Fruit fly (Drosophila melanogaster) S2 (cell line): ENCODE data around the gene sick.

Experiments used
- CG8478 ChIP-seq: fragments of >200 bp; optimal IDR thresholded peaks from 2 replicates; lab custom pipeline; 2018
- CTCF ChIP-seq, 2 experiments: fragments of >200 bp; optimal IDR thresholded peaks; 2 replicates each; lab custom pipeline; 2018

Gene sick

DNA sequence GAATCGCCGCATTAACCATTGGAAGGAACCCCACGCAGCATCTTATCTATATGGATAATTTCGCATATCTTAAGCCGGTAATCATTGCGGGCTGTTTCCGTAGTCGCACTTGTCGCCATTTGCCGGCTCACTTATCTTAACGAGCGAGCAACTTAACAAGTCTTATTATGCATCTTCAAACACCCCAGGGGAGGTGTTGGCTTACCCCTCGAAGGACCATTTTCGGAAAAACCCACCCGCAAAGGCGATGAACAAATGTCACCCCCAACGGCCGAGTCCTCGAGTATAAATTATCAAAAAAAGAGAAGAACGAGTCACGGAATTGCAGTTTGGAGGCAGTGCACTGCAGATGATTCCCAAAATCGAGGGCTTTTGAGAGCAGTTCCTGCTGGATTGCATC lies 33.2 kb downstream of the sick start:
- TF ChIP-seq CTCF (optimal IDR thresholded peaks at IDR 0.05; lab: Kevin White, UChicago) (no peak), CG8478 (lab: Kevin White, UChicago) (no peak)

DNA sequence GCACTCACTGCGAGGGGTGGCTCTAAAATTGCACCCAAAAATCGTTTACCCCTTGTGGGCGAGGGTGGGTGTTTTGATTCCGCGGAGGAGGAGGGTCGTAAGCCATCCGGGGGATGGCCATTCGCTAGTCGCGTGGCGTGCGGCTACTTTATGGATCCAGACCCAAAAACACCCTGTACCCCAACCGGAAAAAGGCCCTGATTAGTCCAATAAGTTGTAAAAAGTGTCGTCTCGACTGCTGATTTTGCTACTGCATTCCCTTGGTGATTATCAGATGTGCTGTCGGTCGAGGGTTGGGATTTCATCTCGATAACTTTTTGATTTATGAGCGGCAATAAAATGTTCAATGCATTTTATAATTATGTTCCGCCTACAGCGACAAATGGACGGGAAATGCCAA lies 35.2 kb downstream of the sick start:
- TF ChIP-seq CTCF (optimal IDR thresholded peaks at IDR 0.05; lab: Kevin White, UChicago) (no peak), CG8478 (lab: Kevin White, UChicago) (no peak)

DNA sequence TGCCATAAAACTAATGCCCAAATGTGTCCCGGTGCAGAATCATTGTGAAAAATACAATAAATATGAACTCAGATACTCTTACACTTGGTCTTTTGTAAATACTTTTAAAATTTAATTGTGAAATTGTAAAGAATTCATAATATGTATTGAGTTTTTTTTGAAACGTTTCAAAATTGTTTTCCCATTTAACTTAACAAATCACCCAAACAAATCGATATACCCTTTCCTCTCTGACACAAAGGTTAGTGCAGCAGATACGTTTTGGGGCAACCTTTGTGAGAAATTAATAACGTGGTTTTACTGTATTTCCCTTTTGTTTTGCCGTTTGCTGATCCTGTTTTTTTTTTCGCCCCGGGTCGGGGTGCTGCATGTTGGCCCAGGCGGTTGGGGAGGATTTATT lies 39.0 kb downstream of the sick start:
- TF ChIP-seq CG8478 (lab: Kevin White, UChicago) (no peak), CTCF (optimal IDR thresholded peaks at IDR 0.05; lab: Kevin White, UChicago) (no peak)

DNA sequence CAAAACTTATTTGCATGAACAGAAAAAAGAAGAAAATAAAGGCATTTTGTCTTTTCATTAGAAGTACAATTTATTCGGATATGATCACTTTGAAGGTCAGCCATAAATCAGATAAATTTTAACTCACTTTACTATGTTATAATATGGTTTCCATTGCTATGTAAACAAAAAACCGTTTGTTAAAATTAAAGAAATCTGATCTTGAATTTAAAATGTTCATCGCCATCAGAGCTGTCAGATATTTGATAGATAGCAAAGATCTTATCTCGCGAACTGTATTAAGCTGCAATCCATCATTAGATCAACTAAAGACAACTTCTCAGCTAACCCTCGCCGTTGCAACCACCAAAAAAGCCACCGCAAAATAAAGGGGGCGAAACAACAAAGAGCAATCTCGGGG lies 40.1 kb downstream of the sick start:
- TF ChIP-seq CG8478 (lab: Kevin White, UChicago): no peak
- TF ChIP-seq CTCF (optimal IDR thresholded peaks at IDR 0.05; lab: Kevin White, UChicago): no peak

DNA sequence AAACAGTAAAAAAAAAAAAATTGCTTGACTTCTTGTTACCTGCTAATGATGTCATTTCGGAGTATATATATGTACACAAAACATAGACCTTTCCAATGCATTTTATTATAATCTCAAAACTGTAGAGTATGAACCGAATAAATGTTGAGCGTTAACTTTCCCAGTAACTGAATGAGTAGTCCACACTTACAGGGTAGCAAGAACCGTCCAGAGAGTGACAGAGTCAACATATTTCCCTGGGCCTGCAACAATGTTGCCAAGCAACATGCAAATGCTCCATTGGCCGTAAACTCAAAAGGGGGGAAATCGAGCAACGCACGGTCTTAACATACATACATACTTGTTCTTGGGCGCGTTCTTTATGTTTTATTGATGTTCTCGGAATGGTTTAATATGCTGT lies 50.1 kb downstream of the sick start:
- TF ChIP-seq CTCF (optimal IDR thresholded peaks at IDR 0.05; lab: Kevin White, UChicago) (no peak), CG8478 (lab: Kevin White, UChicago) (no peak)

DNA sequence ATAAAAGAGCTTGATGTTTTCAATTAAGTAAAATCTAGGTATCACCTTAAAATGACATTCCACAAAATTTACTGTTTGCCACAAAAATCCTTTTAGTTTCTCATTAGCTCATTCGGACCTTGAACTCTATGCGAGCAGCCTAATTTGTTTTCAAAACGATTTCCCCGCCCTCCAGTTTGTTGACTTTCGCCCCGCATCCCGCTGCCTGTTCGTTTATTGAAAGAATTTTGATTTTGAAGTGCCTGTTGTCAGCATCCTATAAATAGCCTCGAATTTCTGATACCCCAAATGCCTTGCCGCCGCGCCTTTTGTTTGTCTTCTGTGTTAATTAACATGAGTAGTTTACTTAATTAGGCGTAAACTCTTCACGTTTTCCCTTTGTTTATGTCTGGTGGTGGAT lies 51.4 kb downstream of the sick start:
- TF ChIP-seq CTCF (optimal IDR thresholded peaks at IDR 0.05; lab: Kevin White, UChicago) (no peak), CG8478 (lab: Kevin White, UChicago) (no peak)

DNA sequence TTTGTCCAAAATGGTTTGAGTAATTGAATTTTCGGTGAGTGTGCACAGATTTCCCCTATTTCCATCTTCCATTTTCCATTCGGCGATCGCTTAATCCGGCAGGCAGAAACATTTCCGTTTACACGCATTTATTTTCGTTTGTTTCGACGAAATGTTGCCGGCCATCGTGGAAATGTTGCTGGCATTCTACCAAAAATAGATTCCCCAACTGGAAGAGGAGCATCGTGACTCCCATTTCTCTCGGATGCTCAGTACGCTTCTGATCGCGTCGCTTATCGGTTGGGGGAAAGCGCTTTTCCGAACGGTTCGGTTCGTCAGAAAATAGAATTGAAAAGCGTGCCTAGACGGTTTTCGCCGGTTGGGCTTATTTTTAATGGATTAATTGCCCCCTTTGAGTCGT lies 53.6 kb downstream of the sick start:
- TF ChIP-seq CTCF (optimal IDR thresholded peaks at IDR 0.05; lab: Kevin White, UChicago): no peak
- TF ChIP-seq CG8478 (lab: Kevin White, UChicago): no peak

DNA sequence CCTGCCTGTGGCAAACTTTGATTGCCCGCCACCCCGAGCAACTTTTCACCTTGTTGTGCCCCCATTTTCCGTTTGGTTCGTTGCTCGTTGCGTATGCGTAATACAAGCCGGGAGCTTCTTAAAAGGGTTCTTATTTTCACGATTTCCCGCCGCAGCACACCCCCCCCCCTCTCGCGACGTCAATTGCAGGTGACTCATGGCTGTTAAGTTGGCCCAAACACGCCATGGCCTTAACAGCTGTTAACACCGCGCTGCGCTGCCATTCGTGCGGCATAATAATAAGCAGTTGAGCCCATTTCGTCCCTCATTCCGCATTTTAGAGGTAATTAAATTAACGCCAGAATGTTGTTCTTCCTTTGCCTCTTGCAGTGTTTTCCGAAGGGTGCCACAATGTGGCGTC lies 54.8 kb downstream of the sick start:
- no peak for TF ChIP-seq CTCF (optimal IDR thresholded peaks at IDR 0.05; lab: Kevin White, UChicago)
- TF ChIP-seq CG8478 (lab: Kevin White, UChicago): no peak

DNA sequence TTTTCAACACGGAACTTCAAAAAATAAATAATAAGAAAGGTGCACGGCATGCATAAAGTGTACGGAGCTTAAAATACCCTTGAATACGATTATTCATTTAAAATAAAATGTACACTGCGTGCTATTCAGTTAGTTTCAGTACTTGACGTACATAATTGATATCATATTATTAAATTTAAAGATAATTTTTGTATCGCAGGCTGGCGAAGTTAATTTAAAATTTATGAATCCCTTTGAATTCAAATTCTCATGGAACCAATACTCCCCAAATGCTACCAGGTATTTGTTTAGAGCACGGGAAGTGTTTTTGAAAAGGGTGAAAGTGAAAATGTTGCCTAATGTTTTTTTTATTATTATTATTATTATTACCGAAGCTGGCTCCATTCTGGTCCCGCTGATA lies 59.1 kb downstream of the sick start:
- no peak for TF ChIP-seq CTCF (optimal IDR thresholded peaks at IDR 0.05; lab: Kevin White, UChicago)
- no peak for TF ChIP-seq CG8478 (lab: Kevin White, UChicago)

DNA sequence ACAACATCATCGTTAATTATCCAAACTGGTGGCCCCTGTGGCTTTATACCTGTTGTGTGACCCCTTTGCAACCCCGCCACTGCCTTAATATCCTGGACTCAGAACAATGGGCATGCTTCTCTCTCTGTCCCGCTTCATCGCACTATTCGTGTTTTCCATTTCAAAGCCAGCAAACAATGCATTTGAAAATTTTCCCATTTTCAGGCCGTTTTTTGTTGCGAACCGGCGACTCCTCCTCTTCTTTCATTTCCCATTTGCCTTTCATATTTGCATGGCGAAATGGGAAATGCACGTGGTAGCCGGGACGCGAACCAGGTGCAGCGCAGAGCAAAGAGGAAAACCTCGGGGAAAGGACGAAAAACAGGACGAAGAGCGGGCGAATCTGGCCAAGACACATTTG lies 63.6 kb downstream of the sick start:
- TF ChIP-seq CTCF (optimal IDR thresholded peaks at IDR 0.05; lab: Kevin White, UChicago): no peak
- TF ChIP-seq CG8478 (lab: Kevin White, UChicago): no peak

DNA sequence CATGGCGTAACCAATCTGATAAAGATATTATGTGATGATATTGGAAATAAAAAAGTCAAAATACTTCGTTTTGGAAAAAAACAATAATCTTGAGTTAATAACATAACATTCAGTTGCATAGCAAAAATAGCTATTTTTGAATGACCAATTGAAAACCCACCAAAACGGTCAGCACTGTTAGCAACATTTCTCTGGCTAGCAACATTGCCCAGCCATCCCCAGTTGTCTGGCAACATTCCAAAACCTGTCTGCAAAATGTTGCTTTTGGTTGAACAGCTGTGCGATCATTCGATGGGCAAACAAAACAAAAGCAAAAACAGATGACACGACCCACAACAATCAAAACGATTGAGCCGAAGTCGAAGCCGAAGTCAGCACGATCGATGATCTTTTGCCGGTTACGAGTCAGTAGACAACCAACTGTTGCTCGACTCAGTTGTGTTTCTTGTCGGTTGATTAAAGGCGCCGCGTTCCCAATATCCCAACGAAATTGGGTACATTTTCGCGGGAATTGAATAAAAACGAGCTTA lies 69.4 kb downstream of the sick start:
- no peak for TF ChIP-seq CTCF (optimal IDR thresholded peaks at IDR 0.05; lab: Kevin White, UChicago)
- no peak for TF ChIP-seq CG8478 (lab: Kevin White, UChicago)

DNA sequence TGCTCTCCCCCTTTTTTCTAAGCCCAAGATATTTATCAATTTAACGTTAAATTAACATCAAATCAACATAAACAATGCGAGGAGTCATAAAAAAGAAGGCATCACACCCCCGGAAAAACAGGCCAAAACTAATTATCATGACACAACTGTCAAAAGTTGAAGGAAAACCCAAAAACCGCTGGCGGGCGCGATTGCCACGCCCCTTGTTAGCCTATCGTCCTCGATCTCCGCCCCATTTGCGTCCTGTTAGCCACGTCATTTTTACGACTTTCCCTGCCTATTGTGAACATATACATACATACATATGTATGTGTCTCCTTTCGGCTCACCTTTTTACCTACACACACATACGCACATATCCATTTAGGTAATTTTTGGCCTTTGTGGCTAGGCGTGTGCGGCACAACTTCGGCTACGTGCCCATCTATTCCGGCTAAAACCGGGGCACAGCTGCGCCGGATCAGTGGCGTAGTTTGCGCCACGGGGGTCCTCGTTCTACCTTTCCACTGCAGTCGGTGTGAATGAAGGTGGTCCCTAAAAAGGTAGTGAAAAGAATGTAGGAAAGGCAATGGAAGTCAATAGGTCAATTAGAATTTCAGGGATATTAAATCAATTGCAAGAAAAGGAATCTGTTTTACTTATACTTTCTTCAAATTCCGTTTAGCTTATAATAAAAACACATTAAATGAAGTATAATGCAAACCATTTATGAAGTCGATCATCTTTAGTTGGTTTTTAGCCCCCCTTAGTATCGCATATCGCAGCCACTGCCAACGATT lies 70.6 kb downstream of the sick start:
- TF ChIP-seq CTCF (optimal IDR thresholded peaks at IDR 0.05; lab: Kevin White, UChicago) (no peak), CG8478 (lab: Kevin White, UChicago) (no peak)

DNA sequence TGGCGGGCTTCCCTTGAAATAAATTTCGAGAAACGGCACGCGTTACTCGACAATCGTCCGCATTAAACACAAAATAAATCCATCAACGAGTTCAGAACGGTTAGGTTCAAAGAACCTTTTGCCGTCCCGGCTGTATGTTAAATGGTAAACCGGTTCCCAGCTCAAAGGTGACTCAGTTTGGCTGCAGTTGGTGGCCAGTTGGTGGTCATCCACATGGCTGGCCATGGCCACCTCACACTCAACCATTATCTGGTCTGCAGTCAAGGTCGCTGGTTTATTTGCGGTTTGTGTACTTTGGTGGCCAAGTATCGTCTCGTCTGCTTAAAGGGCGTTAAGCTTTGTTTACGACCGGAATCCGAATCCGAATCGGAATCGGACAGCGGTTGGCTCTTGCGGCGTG lies 73.3 kb downstream of the sick start:
- TF ChIP-seq CTCF (optimal IDR thresholded peaks at IDR 0.05; lab: Kevin White, UChicago) (no peak), CG8478 (lab: Kevin White, UChicago) (no peak)

DNA sequence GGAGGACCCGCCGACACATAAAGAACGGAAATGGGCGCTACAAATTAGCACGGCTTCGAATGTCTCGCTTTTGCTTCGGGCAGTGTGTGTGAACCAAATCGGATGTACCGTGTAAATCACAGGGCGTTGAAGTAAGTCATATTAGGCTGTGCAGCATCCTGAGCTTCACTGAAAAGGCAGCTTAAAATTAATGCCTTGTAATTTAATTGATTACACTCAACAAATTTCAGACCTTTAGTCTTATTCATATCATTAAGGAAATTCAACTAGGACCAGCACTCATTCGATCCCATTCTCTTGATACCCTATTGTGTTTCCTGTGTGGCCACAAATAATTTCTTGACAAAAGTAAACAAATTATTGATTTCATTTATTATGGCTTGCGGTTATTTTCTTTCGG lies 73.8 kb downstream of the sick start:
- TF ChIP-seq CTCF (optimal IDR thresholded peaks at IDR 0.05; lab: Kevin White, UChicago): no peak
- TF ChIP-seq CG8478 (lab: Kevin White, UChicago): no peak

DNA sequence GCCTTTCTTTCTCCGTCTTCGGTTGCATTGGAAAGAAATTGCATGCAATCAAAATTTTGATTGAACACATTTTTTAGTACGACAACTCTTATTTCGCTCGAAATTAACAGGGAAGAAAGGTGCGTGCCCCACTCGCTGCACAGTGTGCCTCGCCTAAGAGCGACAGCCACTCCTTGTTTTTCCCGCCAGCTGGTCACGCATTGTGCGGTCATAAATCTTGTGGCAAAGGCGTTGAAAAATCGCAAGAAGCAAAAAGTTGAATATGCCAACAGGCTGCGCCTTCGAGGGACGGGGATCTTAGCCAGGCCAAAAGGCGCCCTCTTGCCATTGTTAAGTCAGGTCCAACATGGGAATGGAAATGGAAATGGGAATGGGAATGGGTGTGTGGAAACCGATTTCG lies 75.9 kb downstream of the sick start:
- TF ChIP-seq CG8478 (lab: Kevin White, UChicago) (no peak), CTCF (optimal IDR thresholded peaks at IDR 0.05; lab: Kevin White, UChicago) (no peak)

DNA sequence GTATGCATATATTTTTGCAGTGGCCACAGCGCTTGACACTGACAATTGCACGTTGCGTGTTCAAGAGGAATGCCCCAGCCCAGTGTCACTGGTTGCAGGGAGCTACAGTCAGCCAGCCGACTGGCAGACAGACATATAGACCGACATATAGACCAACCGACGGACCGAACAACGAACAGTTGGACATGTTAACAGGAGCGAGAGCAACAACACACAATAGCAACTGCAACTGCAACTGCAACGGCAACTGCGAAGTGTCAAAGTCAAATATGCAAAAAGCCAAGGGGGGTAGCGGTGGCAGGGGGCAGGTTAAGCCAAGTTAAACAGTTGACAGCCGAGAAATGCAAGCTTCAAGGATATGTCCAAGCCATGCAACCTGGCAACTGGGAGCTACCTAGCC lies 78.8 kb downstream of the sick start:
- TF ChIP-seq CTCF (optimal IDR thresholded peaks at IDR 0.05; lab: Kevin White, UChicago) (no peak), CG8478 (lab: Kevin White, UChicago) (no peak)
